Fruit fly (Drosophila melanogaster) whole organism, embryonic: Measurements from ENCODE around the gene Acp26Ab.
A peak's percentile ranks its signal among the peaks of the same experiment; 100 is the strongest.

Source experiments
- Antp ChIP-seq: fragments of 200-800 bp; sonication (Bioruptor generic); optimal IDR thresholded peaks from 3 replicates; lab custom pipeline; 2016; ENCODE audit warnings: missing biosample characterization, missing genetic modification characterization
- BEAF-32 ChIP-seq: fragments of 200-800 bp; sonication (Bioruptor generic); optimal IDR thresholded peaks from 3 replicates; lab custom pipeline; 2017; ENCODE audit warnings: missing biosample characterization, missing genetic modification characterization, mild to moderate bottlenecking, moderate library complexity, missing genetic modification reagents
- BtbVII ChIP-seq: fragments of 200-800 bp; sonication (Bioruptor generic); optimal IDR thresholded peaks from 3 replicates; lab custom pipeline; 2017; ENCODE audit warnings: missing biosample characterization, mild to moderate bottlenecking, missing genetic modification characterization
- CG10959 ChIP-seq: fragments of 200-800 bp; sonication (Bioruptor generic); IDR thresholded peaks from 2 replicates; pipeline ENCODE4 v1.3.6; 2022; ENCODE audit warnings: missing biosample characterization, missing genetic modification characterization
- CG11456 ChIP-seq: fragments of 200-800 bp; sonication (Bioruptor generic); IDR thresholded peaks from 3 replicates; pipeline ENCODE4 v1.3.6; 2022; ENCODE audit warnings: missing biosample characterization, missing genetic modification characterization
- CG11504 ChIP-seq: fragments of 200-800 bp; sonication (Bioruptor generic); optimal IDR thresholded peaks from 3 replicates; lab custom pipeline; 2019; ENCODE audit warnings: missing biosample characterization, mild to moderate bottlenecking, missing genetic modification characterization, moderate library complexity
- CG12659 ChIP-seq: fragments of 200-800 bp; sonication (Bioruptor generic); optimal IDR thresholded peaks from 3 replicates; lab custom pipeline; 2017; ENCODE audit warnings: mild to moderate bottlenecking, missing biosample characterization, missing genetic modification reagents, missing genetic modification characterization
- CG15269 ChIP-seq: fragments of 200-800 bp; sonication (Bioruptor generic); optimal IDR thresholded peaks from 2 replicates; lab custom pipeline; 2018; ENCODE audit warnings: missing biosample characterization, mild to moderate bottlenecking, missing genetic modification characterization, moderate library complexity
- CG1602 ChIP-seq: fragments of 200-800 bp; sonication (Bioruptor generic); optimal IDR thresholded peaks from 3 replicates; lab custom pipeline; 2016; ENCODE audit warnings: missing biosample characterization, missing genetic modification characterization
- CG1603 ChIP-seq: fragments of 200-800 bp; sonication (Bioruptor generic); optimal IDR thresholded peaks from 2 replicates; lab custom pipeline; 2019; ENCODE audit warnings: missing biosample characterization, mild to moderate bottlenecking, missing genetic modification characterization, moderate library complexity
- CG1792 ChIP-seq: fragments of 200-800 bp; sonication (Bioruptor generic); optimal IDR thresholded peaks from 2 replicates; lab custom pipeline; 2016; ENCODE audit warnings: missing biosample characterization, missing genetic modification characterization
- CG2202 ChIP-seq: fragments of 200-800 bp; sonication (Bioruptor generic); optimal IDR thresholded peaks from 2 replicates; lab custom pipeline; 2018; ENCODE audit warnings: missing biosample characterization, mild to moderate bottlenecking, missing genetic modification characterization
- CG2889 ChIP-seq: fragments of 200-800 bp; sonication (Bioruptor generic); IDR thresholded peaks from 3 replicates; pipeline ENCODE4 v1.3.6; 2022; ENCODE audit warnings: missing biosample characterization, missing genetic modification characterization
- CG33213 ChIP-seq: fragments of 200-800 bp; sonication (Bioruptor generic); optimal IDR thresholded peaks from 3 replicates; lab custom pipeline; 2016; ENCODE audit warnings: missing biosample characterization, missing genetic modification characterization
- CG3847 ChIP-seq: fragments of 200-800 bp; sonication (Bioruptor generic); IDR thresholded peaks from 2 replicates; pipeline ENCODE4 v1.3.6; 2022; ENCODE audit warnings: missing biosample characterization, missing genetic modification characterization
- CG4360 ChIP-seq: fragments of 200-800 bp; sonication (Bioruptor generic); IDR thresholded peaks from 2 replicates; pipeline ENCODE4 v1.3.6; 2022; ENCODE audit warnings: missing biosample characterization, missing genetic modification characterization
- CG4404 ChIP-seq: fragments of 200-800 bp; sonication (Bioruptor generic); IDR thresholded peaks from 2 replicates; pipeline ENCODE4 v1.3.6; 2022; ENCODE audit warnings: missing biosample characterization, missing genetic modification characterization
- CG4707 ChIP-seq: fragments of 200-800 bp; sonication (Bioruptor generic); optimal IDR thresholded peaks from 2 replicates; lab custom pipeline; 2018; ENCODE audit warnings: missing biosample characterization, mild to moderate bottlenecking, missing genetic modification characterization, moderate library complexity
- CG4854 ChIP-seq: fragments of 200-800 bp; sonication (Bioruptor generic); optimal IDR thresholded peaks from 2 replicates; lab custom pipeline; 2016; ENCODE audit warnings: missing biosample characterization, missing genetic modification characterization, inconsistent platforms
- CG7372 ChIP-seq: fragments of 200-800 bp; sonication (Bioruptor generic); IDR thresholded peaks from 2 replicates; pipeline ENCODE4 v1.3.6; 2022; ENCODE audit warnings: missing biosample characterization, missing genetic modification characterization
- CG8359 ChIP-seq: fragments of 200-800 bp; sonication (Bioruptor generic); optimal IDR thresholded peaks from 2 replicates; lab custom pipeline; 2017; ENCODE audit warnings: missing biosample characterization, mild to moderate bottlenecking, missing genetic modification characterization, borderline replicate concordance
- CG8944 ChIP-seq: fragments of 200-800 bp; sonication (Bioruptor generic); optimal IDR thresholded peaks from 3 replicates; lab custom pipeline; 2016; ENCODE audit warnings: missing biosample characterization, missing genetic modification characterization
- CTCF ChIP-seq: fragments of 200-800 bp; sonication (Bioruptor generic); optimal IDR thresholded peaks from 2 replicates; lab custom pipeline; 2017; ENCODE audit warnings: missing biosample characterization, mild to moderate bottlenecking, missing genetic modification characterization, moderate library complexity
- CkIIα-i1 ChIP-seq: fragments of 200-800 bp; sonication (Bioruptor generic); IDR thresholded peaks from 2 replicates; pipeline ENCODE4 v1.3.6; 2022; ENCODE audit warnings: missing biosample characterization, missing genetic modification characterization
- Dref ChIP-seq: fragments of 200-800 bp; sonication (Bioruptor generic); IDR thresholded peaks from 2 replicates; pipeline ENCODE4 v1.3.6; 2022; ENCODE audit warnings: missing biosample characterization, missing genetic modification characterization
- ERR ChIP-seq: fragments of 200-800 bp; sonication (Bioruptor generic); optimal IDR thresholded peaks from 2 replicates; lab custom pipeline; 2016; ENCODE audit warnings: missing biosample characterization, missing genetic modification characterization
- MESR4 ChIP-seq: fragments of 200-800 bp; sonication (Bioruptor generic); optimal IDR thresholded peaks from 2 replicates; lab custom pipeline; 2018; ENCODE audit warnings: missing biosample characterization, mild to moderate bottlenecking, missing genetic modification characterization, moderate library complexity
- Nf-YB ChIP-seq: fragments of 200-800 bp; sonication (Bioruptor generic); optimal IDR thresholded peaks from 3 replicates; lab custom pipeline; 2019; ENCODE audit warnings: missing biosample characterization, mild to moderate bottlenecking, missing genetic modification characterization, moderate library complexity
- Rx ChIP-seq: fragments of 200-800 bp; sonication (Bioruptor generic); IDR thresholded peaks from 2 replicates; pipeline ENCODE4 v1.3.6; 2022; ENCODE audit warnings: missing biosample characterization, missing genetic modification characterization
- aop ChIP-seq: fragments of 200-800 bp; sonication (Bioruptor generic); IDR thresholded peaks from 2 replicates; pipeline ENCODE4 v1.3.6; 2022; ENCODE audit warnings: missing biosample characterization, missing genetic modification characterization
- bowl ChIP-seq: fragments of 200-800 bp; sonication (Bioruptor generic); IDR thresholded peaks from 2 replicates; pipeline ENCODE4 v1.3.6; 2022; ENCODE audit warnings: missing biosample characterization, missing genetic modification characterization
- bsh ChIP-seq, 2 experiments: fragments of 200-800 bp; sonication (Bioruptor generic); optimal IDR thresholded peaks; 2 replicates each; lab custom pipeline; 2017 to 2018; ENCODE audit warnings: mild to moderate bottlenecking in 2 of 2, missing biosample characterization in 2 of 2, missing genetic modification characterization in 2 of 2, moderate library complexity in 1 of 2
- chif ChIP-seq, 2 experiments: fragments of 200-800 bp; sonication (Bioruptor generic); optimal IDR thresholded peaks; 3 replicates each; lab custom pipeline; 2016; ENCODE audit warnings: missing biosample characterization in 2 of 2, missing genetic modification characterization in 2 of 2
- crc ChIP-seq: fragments of 200-800 bp; sonication (Bioruptor generic); optimal IDR thresholded peaks from 2 replicates; lab custom pipeline; 2016; ENCODE audit warnings: missing biosample characterization, missing genetic modification characterization
- her ChIP-seq: fragments of 200-800 bp; sonication (Bioruptor generic); optimal IDR thresholded peaks from 2 replicates; lab custom pipeline; 2016; ENCODE audit warnings: missing biosample characterization, missing genetic modification characterization
- inv ChIP-seq: fragments of 200-800 bp; sonication (Bioruptor generic); IDR thresholded peaks from 2 replicates; pipeline ENCODE4 v1.3.6; 2022; ENCODE audit warnings: missing biosample characterization, missing genetic modification characterization; ENCODE audit not compliant: partially characterized antibody
- knrl ChIP-seq: fragments of 200-800 bp; sonication (Bioruptor generic); IDR thresholded peaks from 3 replicates; pipeline ENCODE4 v1.3.6; 2022; ENCODE audit warnings: missing biosample characterization, missing genetic modification characterization; ENCODE audit not compliant: partially characterized antibody
- lbe ChIP-seq: fragments of 200-800 bp; sonication (Bioruptor generic); optimal IDR thresholded peaks from 2 replicates; lab custom pipeline; 2016; ENCODE audit warnings: missing biosample characterization, mild to moderate bottlenecking, missing genetic modification characterization
- lmd ChIP-seq: fragments of 200-800 bp; sonication (Bioruptor generic); IDR thresholded peaks from 2 replicates; pipeline ENCODE4 v1.3.6; 2022; ENCODE audit warnings: missing biosample characterization, missing genetic modification characterization
- maf-S ChIP-seq: fragments of 200-800 bp; sonication (Bioruptor generic); optimal IDR thresholded peaks from 2 replicates; lab custom pipeline; 2016; ENCODE audit warnings: missing biosample characterization, missing genetic modification characterization
- row ChIP-seq: fragments of 200-800 bp; sonication (Bioruptor generic); IDR thresholded peaks from 3 replicates; pipeline ENCODE4 v1.3.6; 2022; ENCODE audit warnings: missing biosample characterization, missing genetic modification characterization
- sc ChIP-seq, 3 experiments: fragments of >200 bp in 2 of 3; fragments of 200-800 bp in 1 of 3; sonication (Bioruptor generic) in 1 of 3; optimal IDR thresholded peaks; 2 replicates in 2 of 3; 3 replicates in 1 of 3; lab custom pipeline; 2017; ENCODE audit warnings: mild to moderate bottlenecking in 1 of 3, missing biosample characterization in 1 of 3, missing genetic modification characterization in 1 of 3, missing genetic modification reagents in 1 of 3
- shn ChIP-seq: fragments of 200-800 bp; sonication (Bioruptor generic); optimal IDR thresholded peaks from 3 replicates; lab custom pipeline; 2016; ENCODE audit warnings: missing biosample characterization, missing genetic modification characterization
- sima ChIP-seq: fragments of 200-800 bp; sonication (Bioruptor generic); optimal IDR thresholded peaks from 2 replicates; lab custom pipeline; 2016; ENCODE audit warnings: missing biosample characterization, missing genetic modification characterization
- slbo ChIP-seq: fragments of 200-800 bp; sonication (Bioruptor generic); IDR thresholded peaks from 2 replicates; pipeline ENCODE4 v1.3.6; 2022; ENCODE audit warnings: missing biosample characterization, missing genetic modification characterization
- tap ChIP-seq: fragments of 200-800 bp; optimal IDR thresholded peaks from 3 replicates; lab custom pipeline; 2019; ENCODE audit warnings: missing biosample characterization, mild to moderate bottlenecking, missing genetic modification characterization, moderate library complexity
- unc-4 ChIP-seq: fragments of 200-800 bp; sonication (Bioruptor generic); IDR thresholded peaks from 2 replicates; pipeline ENCODE4 v1.3.6; 2022; ENCODE audit warnings: missing biosample characterization, missing genetic modification characterization; ENCODE audit not compliant: partially characterized antibody
- wdn ChIP-seq: fragments of 200-800 bp; sonication (Bioruptor generic); IDR thresholded peaks from 2 replicates; pipeline ENCODE4 v1.3.6; 2022; ENCODE audit warnings: missing biosample characterization, missing genetic modification characterization
- wek ChIP-seq: fragments of 200-800 bp; sonication (Bioruptor generic); optimal IDR thresholded peaks from 3 replicates; lab custom pipeline; 2018; ENCODE audit warnings: missing biosample characterization, mild to moderate bottlenecking, missing genetic modification characterization, moderate library complexity
- zen ChIP-seq: fragments of 200-800 bp; sonication (Bioruptor generic); optimal IDR thresholded peaks from 3 replicates; lab custom pipeline; 2018; ENCODE audit warnings: missing biosample characterization, mild to moderate bottlenecking, missing genetic modification characterization, moderate library complexity

Gene Acp26Ab

dm6 chr2L:5879363-5879934, 13.2 kb downstream of the Acp26Ab start, which contains the start of gene rau (continued):
- TF ChIP-seq crc (GFP tag; lab: Kevin White, UChicago): no peak
- TF ChIP-seq BEAF-32 (GFP tag; lab: Kevin White, UChicago): no peak
- TF ChIP-seq CG3847 (GFP tag; lab: Robert Waterston, UW): peak; percentile 62
- peak; percentile 31; the same call in 1 of the 3 replicates for TF ChIP-seq knrl (GFP tag; lab: Robert Waterston, UW)
- no peak for TF ChIP-seq Antp (GFP tag; lab: Kevin White, UChicago)
- no peak for TF ChIP-seq ERR (GFP tag; lab: Kevin White, UChicago)
- TF ChIP-seq CG33213 (GFP tag; lab: Kevin White, UChicago): no peak
- peak; percentile 72 for TF ChIP-seq CG15269 (tag; lab: Kevin White, UChicago)
- 0 out of 2 replicates have a peak, but pooled peaks have one; percentile 33 for TF ChIP-seq CG10959
- TF ChIP-seq CG1792 (GFP tag; lab: Kevin White, UChicago): no peak
- TF ChIP-seq inv: no peak
- peak; percentile 34 for TF ChIP-seq CG1603
- TF ChIP-seq Rx (GFP tag; lab: Robert Waterston, UW): peak; percentile 44; the same call in 1 of the 2 replicates
- TF ChIP-seq CG8944: peak; percentile 20
- peak; percentile 60 for TF ChIP-seq tap (tag; lab: Kevin White, UChicago)
- peak; percentile 76 for TF ChIP-seq CG7372 (GFP tag; lab: Robert Waterston, UW)
- no peak for TF ChIP-seq CG11456 (GFP tag; lab: Robert Waterston, UW)
- TF ChIP-seq CG11504 (tag; lab: Kevin White, UChicago): peak; percentile 70
- TF ChIP-seq CG4360: peak; percentile 45
- TF ChIP-seq sc (optimal IDR thresholded peaks at IDR 0.05; lab: Kevin White, UChicago): no peak
- peak; percentile 67 for TF ChIP-seq sc (GFP tag; optimal IDR thresholded peaks at IDR 0.05; lab: Kevin White, UChicago)
- TF ChIP-seq zen (tag; lab: Kevin White, UChicago): peak; percentile 51
- TF ChIP-seq her (GFP tag; lab: Kevin White, UChicago): peak; percentile 27
- peak; percentile 77 for TF ChIP-seq slbo (GFP tag; lab: Robert Waterston, UW)
- peak; percentile 2 for TF ChIP-seq CTCF (GFP tag; lab: Kevin White, UChicago)
- no peak for TF ChIP-seq Dref
- TF ChIP-seq aop: peak; percentile 62; the same call in 1 of the 2 replicates
- peak; percentile 28 for TF ChIP-seq maf-S (GFP tag; lab: Kevin White, UChicago)
- peak; percentile 32 to 62 for TF ChIP-seq bsh (GFP tag; optimal IDR thresholded peaks at IDR 0.05; lab: Kevin White, UChicago)
- peak; percentile 91 for TF ChIP-seq row (GFP tag; lab: Robert Waterston, UW)
- TF ChIP-seq CG2889: 0 out of 3 replicates have a peak, but pooled peaks have one; percentile 25
- TF ChIP-seq lbe (GFP tag; lab: Kevin White, UChicago): peak; percentile 38
- peak; percentile 70; the same call in 1 of the 2 replicates for TF ChIP-seq lmd (GFP tag; lab: Robert Waterston, UW)
- TF ChIP-seq CkIIα-i1 (GFP tag; lab: Robert Waterston, UW): no peak
- TF ChIP-seq CG4854 (GFP tag; lab: Kevin White, UChicago): peak; percentile 41
- TF ChIP-seq shn (GFP tag; lab: Kevin White, UChicago): peak; percentile 4
- TF ChIP-seq CG12659 (GFP tag; lab: Kevin White, UChicago): peak; percentile 74
- peak; percentile 21 for TF ChIP-seq CG4707 (GFP tag; lab: Kevin White, UChicago)
- no peak for TF ChIP-seq bowl
- peak; percentile 5 for TF ChIP-seq MESR4 (GFP tag; lab: Kevin White, UChicago)
- TF ChIP-seq BtbVII (GFP tag; lab: Kevin White, UChicago): peak; percentile 55
- TF ChIP-seq CG1602 (GFP tag; lab: Kevin White, UChicago): peak; percentile 70
- TF ChIP-seq CG4404 (GFP tag; lab: Robert Waterston, UW): peak; percentile 55
- TF ChIP-seq wek (GFP tag; lab: Kevin White, UChicago): no peak
- no peak for TF ChIP-seq unc-4 (GFP tag; lab: Robert Waterston, UW)
- TF ChIP-seq Nf-YB (GFP tag; lab: Kevin White, UChicago): peak; percentile 36
- no peak for TF ChIP-seq sima (GFP tag; lab: Kevin White, UChicago)
- TF ChIP-seq CG2202 (tag; lab: Kevin White, UChicago): peak; percentile 62
- peak; percentile 30 to 71 for TF ChIP-seq chif (GFP tag; optimal IDR thresholded peaks at IDR 0.05; lab: Kevin White, UChicago)
- TF ChIP-seq wdn (GFP tag; lab: Robert Waterston, UW): peak; percentile 50; the same call in 1 of the 2 replicates
- peak; percentile 39 for TF ChIP-seq CG8359 (GFP tag; lab: Kevin White, UChicago)
